Worm (Caenorhabditis elegans): ENCODE measurements around the gene ubc-23.
A peak's percentile ranks its signal among the peaks of the same experiment; 100 is the strongest.

Gene ubc-23

ce11 chrX:8875867-8876266, 31.8 kb downstream of the ubc-23 start:
- TF ChIP-seq B0035.1 (tag; optimal IDR thresholded peaks at IDR 0.05) (no peak), akir-1 (GFP tag; optimal IDR thresholded peaks at IDR 0.05) (no peak), ztf-28 (GFP tag; IDR thresholded peaks at IDR 0.05) (no peak), egl-44 (GFP tag; IDR thresholded peaks at IDR 0.05) (no peak), hmg-1.2 (GFP tag; IDR thresholded peaks at IDR 0.05) (no peak)

ce11 chrX:8877162-8877561, 33.1 kb downstream of the ubc-23 start:
- no peak for TF ChIP-seq ztf-6 (GFP tag; IDR thresholded peaks at IDR 0.05)
- TF ChIP-seq him-1 (tag; optimal IDR thresholded peaks at IDR 0.05): peak; percentile 82
- 0 out of 2 replicates have a peak, but pooled peaks have one; percentile 29 for TF ChIP-seq let-526 (GFP tag; IDR thresholded peaks at IDR 0.05)
- peak; percentile 61 for TF ChIP-seq snpc-4 (GFP tag; optimal IDR thresholded peaks at IDR 0.05)
- no peak for TF ChIP-seq snpc-4 (tag; optimal IDR thresholded peaks at IDR 0.05)
- peak; percentile 75 for TF ChIP-seq rpc-1 (optimal IDR thresholded peaks at IDR 0.05)
- peak; percentile 89 for TF ChIP-seq rpc-1 (tag; optimal IDR thresholded peaks at IDR 0.05)
- TF ChIP-seq egrh-3 (GFP tag; IDR thresholded peaks at IDR 0.05): no peak
- no peak for TF ChIP-seq ztf-18 (tag; optimal IDR thresholded peaks at IDR 0.05)
- peak; percentile 49 for TF ChIP-seq snpc-3.4 (tag; optimal IDR thresholded peaks at IDR 0.05)
- no peak for TF ChIP-seq ceh-27 (GFP tag; optimal IDR thresholded peaks at IDR 0.05)
- TF ChIP-seq F57C9.4 (tag; optimal IDR thresholded peaks at IDR 0.05): no peak
- TF ChIP-seq F37B4.10 (GFP tag; IDR thresholded peaks at IDR 0.05): no peak
- TF ChIP-seq snpc-1.3 (tag; optimal IDR thresholded peaks at IDR 0.05; ENCODE audit: insufficient read depth): peak; percentile 44
- TF ChIP-seq tbp1 (GFP tag; optimal IDR thresholded peaks at IDR 0.05): peak; percentile 89
- TF ChIP-seq hrde-1 (tag; optimal IDR thresholded peaks at IDR 0.05; ENCODE audit: borderline replicate concordance): no peak
- TF ChIP-seq Y56A3A.18 (GFP tag; IDR thresholded peaks at IDR 0.05): 0 out of 2 replicates have a peak, but pooled peaks have one; percentile 25
- TF ChIP-seq ceh-40 (GFP tag; IDR thresholded peaks at IDR 0.05): no peak
- TF ChIP-seq hmg-1.2 (GFP tag; IDR thresholded peaks at IDR 0.05): 0 out of 2 replicates have a peak, but pooled peaks have one; percentile 37
- TF ChIP-seq rec-8 (tag; optimal IDR thresholded peaks at IDR 0.05): peak; percentile 14 to 20
- no peak for TF ChIP-seq ama-1 (optimal IDR thresholded peaks at IDR 0.05)
- peak in 1 of 2 experiments; percentile 20 for TF ChIP-seq ama-1 (GFP tag; optimal IDR thresholded peaks at IDR 0.05)
- no peak for TF ChIP-seq nfya-2 (GFP tag; IDR thresholded peaks at IDR 0.05)
- peak; percentile 74 for TF ChIP-seq B0261.1 (tag; optimal IDR thresholded peaks at IDR 0.05)
- no peak for TF ChIP-seq sptf-2 (GFP tag; optimal IDR thresholded peaks at IDR 0.05)
- TF ChIP-seq gei-17 (GFP tag; optimal IDR thresholded peaks at IDR 0.05): no peak
- TF ChIP-seq die-1 (tag; optimal IDR thresholded peaks at IDR 0.05): peak; percentile 56

ce11 chrX:8878709-8879108, 34.6 kb downstream of the ubc-23 start:
- TF ChIP-seq pha-4 (tag; optimal IDR thresholded peaks at IDR 0.05) (no peak), hlh-26 (GFP tag; conservative IDR thresholded peaks at IDR 0.05) (no peak)

ce11 chrX:8879349-8879748, 35.3 kb downstream of the ubc-23 start, which contains the start of gene C06E2.2:
TSS of gene C06E2.2 (plus strand) at chrX:8879649.
- TF ChIP-seq snpc-1.3 (tag; optimal IDR thresholded peaks at IDR 0.05; ENCODE audit: insufficient read depth) (no peak), mel-28 (tag; optimal IDR thresholded peaks at IDR 0.05; ENCODE audit: borderline replicate concordance) (no peak), atf-7 (tag; optimal IDR thresholded peaks at IDR 0.05) (no peak), ztf-3 (GFP tag; optimal IDR thresholded peaks at IDR 0.05) (no peak), athp-1 (tag; optimal IDR thresholded peaks at IDR 0.05) (no peak), egl-44 (GFP tag; IDR thresholded peaks at IDR 0.05) (no peak), Y79H2A.3 (GFP tag; conservative IDR thresholded peaks at IDR 0.05) (no peak), nhr-27 (tag; optimal IDR thresholded peaks at IDR 0.05) (no peak), lin-40 (tag; optimal IDR thresholded peaks at IDR 0.05) (no peak), ceh-40 (GFP tag; IDR thresholded peaks at IDR 0.05) (no peak), cebp-2 (GFP tag; IDR thresholded peaks at IDR 0.05) (no peak), gei-17 (GFP tag; optimal IDR thresholded peaks at IDR 0.05) (no peak), B0035.1 (tag; optimal IDR thresholded peaks at IDR 0.05) (no peak), repo-1 (tag; optimal IDR thresholded peaks at IDR 0.05) (no peak)

Measured in whole organism, young adult.